Fruit fly (Drosophila melanogaster) whole organism, pupa: ENCODE data around the gene Dpm3.

ENCODE experiments used
- CG10348 ChIP-seq: fragments of 200-800 bp; sonication (Bioruptor generic); IDR thresholded peaks from 2 replicates; pipeline ENCODE4 v1.3.6; 2022; ENCODE audit warnings: missing biosample characterization, missing genetic modification characterization
- CG12605 ChIP-seq: fragments of 200-800 bp; sonication (Bioruptor generic); IDR thresholded peaks from 2 replicates; pipeline ENCODE4 v1.3.6; 2022; ENCODE audit warnings: missing biosample characterization, missing genetic modification characterization
- CG13204 ChIP-seq: fragments of 200-800 bp; sonication (Bioruptor generic); optimal IDR thresholded peaks from 2 replicates; lab custom pipeline; 2018; ENCODE audit warnings: missing biosample characterization, mild to moderate bottlenecking, missing genetic modification characterization, moderate library complexity
- CG17806 ChIP-seq: fragments of 200-800 bp; sonication (Bioruptor generic); optimal IDR thresholded peaks from 2 replicates; lab custom pipeline; 2018; ENCODE audit warnings: missing biosample characterization, mild to moderate bottlenecking, missing genetic modification characterization, moderate library complexity
- CG32121 ChIP-seq: fragments of 200-800 bp; sonication (Bioruptor generic); IDR thresholded peaks from 2 replicates; pipeline ENCODE4 v1.3.6; 2022; ENCODE audit warnings: missing biosample characterization, missing genetic modification characterization
- CG34367 ChIP-seq: fragments of 200-800 bp; sonication (Bioruptor generic); optimal IDR thresholded peaks from 2 replicates; lab custom pipeline; 2018; ENCODE audit warnings: missing biosample characterization, mild to moderate bottlenecking, missing genetic modification characterization
- CG8301 ChIP-seq: fragments of 200-800 bp; sonication (Bioruptor generic); optimal IDR thresholded peaks from 2 replicates; lab custom pipeline; 2018; ENCODE audit warnings: missing biosample characterization, mild to moderate bottlenecking, missing genetic modification characterization
- CG9948 ChIP-seq: fragments of 200-800 bp; sonication (Bioruptor generic); optimal IDR thresholded peaks from 2 replicates; lab custom pipeline; 2018; ENCODE audit warnings: missing biosample characterization, mild to moderate bottlenecking, missing genetic modification characterization, moderate library complexity
- D1 ChIP-seq: fragments of 200-800 bp; sonication (Bioruptor generic); optimal IDR thresholded peaks from 2 replicates; lab custom pipeline; 2018; ENCODE audit warnings: missing biosample characterization, mild to moderate bottlenecking, missing genetic modification characterization, moderate library complexity
- EcR ChIP-seq: fragments of 200-800 bp; sonication (Bioruptor generic); optimal IDR thresholded peaks from 3 replicates; lab custom pipeline; 2019; ENCODE audit warnings: missing biosample characterization, missing genetic modification characterization, mild to moderate bottlenecking, moderate library complexity, missing genetic modification reagents
- Ets98B ChIP-seq: fragments of 200-800 bp; sonication (Bioruptor generic); IDR thresholded peaks from 2 replicates; pipeline ENCODE4 v1.3.6; 2022; ENCODE audit warnings: missing biosample characterization, missing genetic modification characterization
- Snoo ChIP-seq: fragments of 200-800 bp; sonication (Bioruptor generic); optimal IDR thresholded peaks from 3 replicates; lab custom pipeline; 2017; ENCODE audit warnings: missing biosample characterization, mild to moderate bottlenecking, missing genetic modification characterization, inconsistent platforms
- gl ChIP-seq: fragments of 200-800 bp; sonication (Bioruptor generic); optimal IDR thresholded peaks from 2 replicates; lab custom pipeline; 2018; ENCODE audit warnings: missing biosample characterization, mild to moderate bottlenecking, missing genetic modification characterization
- rn ChIP-seq: fragments of 200-800 bp; sonication (Bioruptor generic); IDR thresholded peaks from 2 replicates; pipeline ENCODE4 v1.3.6; 2022; ENCODE audit warnings: missing biosample characterization, missing genetic modification characterization

dm6 chr3R:13374913-13375312, 27.9 kb downstream of the Dpm3 start:
- no peak for TF ChIP-seq gl (tag; lab: Kevin White, UChicago)
- TF ChIP-seq D1 (tag; lab: Kevin White, UChicago): no peak
- TF ChIP-seq EcR (GFP tag; lab: Kevin White, UChicago): no peak
- no peak for TF ChIP-seq CG8301
- no peak for TF ChIP-seq Ets98B (GFP tag; lab: Robert Waterston, UW)
- TF ChIP-seq CG9948 (tag; lab: Kevin White, UChicago): no peak
- TF ChIP-seq Snoo (tag; lab: Kevin White, UChicago): no peak
- TF ChIP-seq rn: no peak
- TF ChIP-seq CG13204 (GFP tag; lab: Kevin White, UChicago): no peak
- no peak for TF ChIP-seq CG10348 (GFP tag; lab: Robert Waterston, UW)
- no peak for TF ChIP-seq CG32121 (GFP tag; lab: Robert Waterston, UW)
- TF ChIP-seq CG34367 (tag; lab: Kevin White, UChicago): no peak
- TF ChIP-seq CG17806 (tag; lab: Kevin White, UChicago): no peak
- no peak for TF ChIP-seq CG12605
